Worm (Caenorhabditis elegans): Measurements from ENCODE around the gene samt-1.
"Not testable (repeated sequence)": the region's sequence is repeated elsewhere in the genome, so short reads cannot be mapped to it uniquely, and the experiment has no call there.

DNA sequence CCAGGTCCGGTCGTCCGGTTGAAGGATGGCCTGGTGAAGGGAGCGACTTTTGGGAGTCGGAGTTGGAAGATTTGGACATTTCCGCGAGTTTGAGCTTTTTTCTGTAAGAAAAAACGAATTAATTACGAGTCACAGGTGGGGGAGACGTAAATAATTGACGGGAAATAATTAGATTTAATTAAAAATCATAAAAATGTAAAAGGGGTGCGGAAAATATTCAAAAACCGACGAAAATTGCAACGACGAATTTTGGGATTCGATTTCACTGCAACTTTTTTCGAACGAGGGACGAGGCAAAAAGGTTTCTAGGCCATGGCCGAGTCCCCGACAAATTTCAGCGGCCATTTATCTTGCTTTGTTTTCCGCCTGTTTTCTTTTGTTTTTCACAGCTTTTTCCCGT is 36.6 kb upstream of the samt-1 start, which contains the start of gene Y54G2A.19:
- TF ChIP-seq tbx-2 (tag; optimal IDR thresholded peaks at IDR 0.05); unc-39 (tag; optimal IDR thresholded peaks at IDR 0.05); nfya-1 (tag; optimal IDR thresholded peaks at IDR 0.05; ENCODE audit: insufficient read depth); aly-2 (tag; optimal IDR thresholded peaks at IDR 0.05); pha-4 (tag; optimal IDR thresholded peaks at IDR 0.05); pqm-1 (tag; optimal IDR thresholded peaks at IDR 0.05): not testable (repeated sequence)
